Worm (Caenorhabditis elegans): ENCODE data around the gene F40A3.3.
A peak's percentile ranks its signal among the peaks of the same experiment; 100 is the strongest.

F40A3.3 gene

ce11 chrV:7857931-7858330, 19.3 kb upstream of the F40A3.3 start, which contains the start of gene C37C3.1:
TSS of gene C37C3.1 (plus strand) at chrV:7857963.
- TF ChIP-seq elt-1 (tag; optimal IDR thresholded peaks at IDR 0.05; ENCODE audit: borderline replicate concordance, insufficient read depth), result no peak
- TF ChIP-seq mls-2 (tag; optimal IDR thresholded peaks at IDR 0.05), result no peak
- TF ChIP-seq nhr-2 (tag; optimal IDR thresholded peaks at IDR 0.05), result no peak

- no peak for TF ChIP-seq unc-120 (tag; optimal IDR thresholded peaks at IDR 0.05; ENCODE audit: poor library complexity, severe bottlenecking)
- no peak for TF ChIP-seq tbx-8 (GFP tag; optimal IDR thresholded peaks at IDR 0.05)
- no peak for TF ChIP-seq unc-62 (GFP tag; optimal IDR thresholded peaks at IDR 0.05)
- TF ChIP-seq nhr-237 (tag; optimal IDR thresholded peaks at IDR 0.05), result no peak
- TF ChIP-seq nhr-12 (tag; optimal IDR thresholded peaks at IDR 0.05), result no peak
- no peak for TF ChIP-seq nhr-76 (tag; optimal IDR thresholded peaks at IDR 0.05)
- no peak for TF ChIP-seq cnd-1 (tag; optimal IDR thresholded peaks at IDR 0.05)
- no peak for TF ChIP-seq ceh-39 (tag; optimal IDR thresholded peaks at IDR 0.05)
- no peak for TF ChIP-seq pha-4 (tag; optimal IDR thresholded peaks at IDR 0.05)
- TF ChIP-seq blmp-1 (tag; optimal IDR thresholded peaks at IDR 0.05), result no peak
- TF ChIP-seq mab-5 (tag; optimal IDR thresholded peaks at IDR 0.05), result no peak
- TF ChIP-seq bed-3 (GFP tag; optimal IDR thresholded peaks at IDR 0.05), result no peak
- no peak for TF ChIP-seq ztf-11 (tag; optimal IDR thresholded peaks at IDR 0.05)
- no peak for TF ChIP-seq flh-1 (GFP tag; optimal IDR thresholded peaks at IDR 0.05)
- TF ChIP-seq sem-2 (GFP tag; optimal IDR thresholded peaks at IDR 0.05), result no peak
Observed at ce11 chrV:7861792-7862191, 15.5 kb upstream of the F40A3.3 start, which contains the start of gene C37C3.17. TSS of gene C37C3.17 (minus strand) at chrV:7861892.

- TF ChIP-seq pha-4 (tag; optimal IDR thresholded peaks at IDR 0.05), result no peak
- TF ChIP-seq sptf-1 (tag; optimal IDR thresholded peaks at IDR 0.05), result no peak
- TF ChIP-seq tbx-8 (GFP tag; optimal IDR thresholded peaks at IDR 0.05), result no peak
- TF ChIP-seq zip-8 (tag; optimal IDR thresholded peaks at IDR 0.05), result no peak
- no peak for TF ChIP-seq bed-3 (GFP tag; optimal IDR thresholded peaks at IDR 0.05)
- no peak for TF ChIP-seq lin-13 (tag; optimal IDR thresholded peaks at IDR 0.05)
Observed at ce11 chrV:7863020-7863523, 14.2 kb upstream of the F40A3.3 start, which contains the start of gene C37C3.10. TSS of gene C37C3.10 (minus strand) at chrV:7863070.

- TF ChIP-seq unc-120 (tag; optimal IDR thresholded peaks at IDR 0.05; ENCODE audit: poor library complexity, severe bottlenecking), result no peak
- TF ChIP-seq nhr-12 (tag; optimal IDR thresholded peaks at IDR 0.05), result no peak
Observed at ce11 chrV:7864663-7865062, 12.6 kb upstream of the F40A3.3 start, which contains the start of gene C37C3.11. TSS of gene C37C3.11 (minus strand) at chrV:7864763.

- TF ChIP-seq ces-1 (GFP tag; optimal IDR thresholded peaks at IDR 0.05) (no peak), ham-2 (GFP tag; optimal IDR thresholded peaks at IDR 0.05) (no peak), nhr-76 (tag; optimal IDR thresholded peaks at IDR 0.05) (no peak), ceh-83 (GFP tag; optimal IDR thresholded peaks at IDR 0.05) (no peak), lin-13 (tag; optimal IDR thresholded peaks at IDR 0.05) (no peak), nhr-237 (tag; optimal IDR thresholded peaks at IDR 0.05) (no peak), mep-1 (tag; optimal IDR thresholded peaks at IDR 0.05) (no peak), drap-1 (GFP tag; optimal IDR thresholded peaks at IDR 0.05) (no peak), mls-2 (tag; optimal IDR thresholded peaks at IDR 0.05) (no peak), ceh-43 (GFP tag; optimal IDR thresholded peaks at IDR 0.05) (no peak), cnd-1 (tag; optimal IDR thresholded peaks at IDR 0.05) (no peak), lin-32 (GFP tag; optimal IDR thresholded peaks at IDR 0.05) (no peak), nhr-28 (tag; optimal IDR thresholded peaks at IDR 0.05) (no peak), ztf-11 (tag; optimal IDR thresholded peaks at IDR 0.05) (no peak)
Observed at ce11 chrV:7870707-7871106, 6.5 kb upstream of the F40A3.3 start, which contains the start of gene nipi-4. TSS of gene nipi-4 (minus strand) at chrV:7870807.

ce11 chrV:7872945-7873344, 4.3 kb upstream of the F40A3.3 start:
- no peak for TF ChIP-seq drap-1 (GFP tag; optimal IDR thresholded peaks at IDR 0.05)
- peak; percentile 86 for TF ChIP-seq ces-1 (GFP tag; optimal IDR thresholded peaks at IDR 0.05)

Measured in whole organism, mixed stage, embryonic.